Fruit fly (Drosophila melanogaster) Kc167 (cell line): ENCODE measurements around the gene CG13384.

Experiments
- Myc ChIP-seq: fragments of >200 bp; optimal IDR thresholded peaks from 2 replicates; lab custom pipeline; 2017; ENCODE audit warnings: missing external identifiers
- Sin3A ChIP-seq: fragments of >200 bp; optimal IDR thresholded peaks from 2 replicates; lab custom pipeline; 2018; ENCODE audit warnings: missing external identifiers
- h ChIP-seq: fragments of >200 bp; optimal IDR thresholded peaks from 3 replicates; lab custom pipeline; 2018; ENCODE audit warnings: missing external identifiers
- insv ChIP-seq: fragments of >200 bp; optimal IDR thresholded peaks from 3 replicates; lab custom pipeline; 2018; ENCODE audit warnings: missing external identifiers
- psq ChIP-seq: fragments of >200 bp; optimal IDR thresholded peaks from 2 replicates; lab custom pipeline; 2017; ENCODE audit warnings: missing external identifiers
- ttk ChIP-seq: sonication (Bioruptor generic); optimal IDR thresholded peaks from 2 replicates; lab custom pipeline; 2017; ENCODE audit warnings: missing external identifiers

Gene CG13384

DNA sequence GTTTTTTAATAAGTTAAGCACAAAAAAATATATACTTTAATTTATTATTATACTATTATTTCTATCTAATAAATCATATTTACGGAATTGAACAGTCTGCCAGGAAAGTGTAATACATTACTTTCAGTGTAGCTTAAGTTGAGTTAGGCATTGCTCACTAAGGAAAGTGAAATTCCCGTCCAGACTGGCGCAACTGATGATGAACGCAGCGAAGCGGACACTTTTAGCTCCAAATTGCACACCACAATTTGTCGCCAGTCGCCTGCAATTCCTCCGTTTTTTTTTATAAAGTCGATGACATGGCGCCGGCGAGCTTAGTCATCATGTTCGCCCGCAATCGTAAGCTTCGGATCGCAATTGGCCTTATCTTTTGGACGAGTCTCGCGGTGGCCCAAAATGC lies 14.5 kb downstream of the CG13384 start, which contains the start of gene CG13386:
TSS of gene CG13386 (plus strand) at position 301 of the 400 bp plus-strand sequence.
- TF ChIP-seq psq (lab: Kevin White, UChicago) (no peak), h (no peak), ttk (lab: Kevin White, UChicago) (no peak), Myc (no peak), Sin3A (lab: Kevin White, UChicago) (no peak), insv (lab: Kevin White, UChicago) (no peak)

DNA sequence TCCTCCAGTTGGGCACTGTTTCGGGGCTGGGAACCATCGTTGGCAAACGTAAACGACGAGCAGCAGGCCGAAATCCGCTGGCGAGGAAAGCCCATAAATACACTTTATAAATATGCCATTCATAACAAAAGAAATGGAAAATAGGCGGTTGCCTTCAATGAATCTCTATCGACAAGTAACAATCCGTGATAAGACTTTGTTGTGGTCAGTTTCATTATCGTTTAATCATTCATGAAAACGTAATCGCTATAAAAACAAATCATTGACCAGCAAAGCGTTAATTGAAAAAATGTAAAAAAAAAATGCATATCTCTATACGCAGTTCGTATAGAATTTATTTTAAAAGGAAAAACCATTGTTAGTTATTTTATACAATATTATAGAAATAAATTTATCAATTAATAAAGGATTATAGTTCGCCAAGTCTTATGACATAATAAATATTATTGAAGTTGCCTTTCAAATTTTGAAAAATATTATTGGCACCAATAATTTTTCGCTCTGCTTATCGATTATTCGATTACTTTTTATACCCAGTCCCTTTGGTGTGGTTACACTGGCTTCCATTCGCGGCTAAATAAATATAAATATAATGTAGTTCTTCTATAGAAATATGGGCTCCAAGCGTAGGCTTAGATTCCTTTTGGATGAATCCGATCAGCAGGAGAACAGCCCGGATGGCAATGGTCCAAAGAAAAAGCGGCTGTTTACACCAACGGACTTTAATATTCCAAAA lies 15.8 kb downstream of the CG13384 start, which contains the start of gene CG31898:
TSS of gene CG31898 (plus strand) at position 559 of the 736 bp plus-strand sequence.
- TF ChIP-seq Sin3A (lab: Kevin White, UChicago) (no peak), psq (lab: Kevin White, UChicago) (no peak), ttk (lab: Kevin White, UChicago) (no peak), insv (lab: Kevin White, UChicago) (no peak), Myc (no peak), h (no peak)

DNA sequence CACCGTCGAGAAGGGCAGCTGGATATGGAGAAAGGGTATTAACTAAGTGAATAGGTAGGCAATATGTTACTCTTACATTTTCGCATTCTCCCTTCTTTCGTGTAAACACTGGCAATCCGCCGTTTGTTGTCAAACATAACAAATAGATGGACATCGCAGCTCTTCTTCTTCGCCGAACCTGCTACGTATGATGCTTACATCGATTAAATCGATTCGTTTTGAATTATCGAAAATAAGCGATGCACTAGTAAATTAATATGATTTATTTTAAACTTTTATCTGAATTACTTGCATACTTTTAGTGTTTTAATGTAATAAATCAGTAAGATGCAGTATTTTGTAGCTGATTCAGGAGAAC lies 18.7 kb downstream of the CG13384 start, which contains the start of gene fy:
TSS of gene fy (minus strand) at position 353 of the 358 bp plus-strand sequence.
- TF ChIP-seq Sin3A (lab: Kevin White, UChicago): no peak
- TF ChIP-seq psq (lab: Kevin White, UChicago): no peak

DNA sequence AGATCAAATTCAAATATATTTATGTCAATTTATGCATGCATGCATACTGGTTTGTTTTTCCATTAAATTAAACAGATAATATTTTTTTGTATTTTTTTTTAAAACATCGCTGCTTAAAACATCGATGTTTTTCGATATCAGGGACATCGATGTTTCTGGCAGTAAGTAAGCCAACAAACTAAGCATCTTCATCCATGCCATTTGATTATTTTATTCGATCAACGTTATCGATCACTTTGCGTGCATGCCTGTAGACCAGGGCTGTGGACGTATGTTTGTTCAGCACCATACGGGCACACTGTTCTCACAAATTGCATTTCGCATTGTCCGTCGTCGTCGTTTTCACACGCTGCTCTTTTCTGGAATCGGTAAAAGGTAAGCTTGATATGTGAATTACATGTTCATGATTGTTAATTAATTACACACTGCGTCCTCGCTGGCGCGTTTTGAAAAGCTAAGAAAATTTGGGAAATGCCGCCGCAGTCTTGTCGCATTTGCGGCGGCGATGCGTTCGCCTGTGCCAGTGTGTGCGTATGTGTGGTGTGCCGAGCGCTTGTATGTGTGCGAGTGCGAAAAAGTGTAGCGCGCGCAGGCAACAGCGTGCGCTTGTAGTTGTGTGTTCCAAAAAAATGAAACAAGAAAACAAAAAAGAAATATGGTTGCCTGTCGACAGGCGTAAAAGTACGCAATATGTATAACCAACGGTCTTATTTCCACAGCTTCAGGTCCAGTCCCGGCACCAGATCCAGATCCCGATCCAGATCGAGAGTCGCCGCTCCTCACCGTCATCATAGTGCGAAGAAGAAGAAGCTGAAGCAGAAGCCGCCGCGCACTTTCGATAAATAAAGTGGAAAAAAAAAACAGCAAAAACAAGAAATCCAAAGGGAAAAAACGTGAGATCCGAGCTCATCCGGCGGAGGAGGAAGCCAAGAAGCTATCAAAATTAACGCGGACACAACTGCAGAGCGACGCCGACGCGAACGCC lies 19.3 kb downstream of the CG13384 start, which contains the start of gene emb:
TSS of gene emb (plus strand) at position 288 of the 985 bp plus-strand sequence.
- peak; percentile 68 for TF ChIP-seq psq (lab: Kevin White, UChicago)
- TF ChIP-seq ttk (lab: Kevin White, UChicago): no peak

DNA sequence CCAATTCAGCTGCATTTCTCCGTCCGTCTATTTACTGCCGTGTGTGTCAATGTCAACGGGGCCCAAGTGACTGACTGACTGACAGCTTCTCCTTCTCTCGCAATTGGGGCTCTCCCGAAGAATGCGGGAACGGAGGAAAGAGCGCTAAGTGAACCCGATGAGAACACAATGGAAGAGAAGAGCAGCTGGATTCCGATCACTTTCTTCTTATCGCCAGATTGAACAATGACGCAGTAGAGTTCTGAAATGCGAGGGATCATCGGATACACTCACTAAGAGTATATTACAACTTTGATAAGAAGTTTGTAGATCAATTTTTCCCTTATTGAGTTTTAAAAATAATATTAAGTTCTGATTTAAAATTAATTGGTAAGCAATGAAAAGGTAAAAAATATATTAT lies 27.3 kb downstream of the CG13384 start, which contains the start of gene Naglu:
TSS of gene Naglu (minus strand) at position 339 of the 400 bp plus-strand sequence.
- no peak for TF ChIP-seq psq (lab: Kevin White, UChicago)
- no peak for TF ChIP-seq Myc

DNA sequence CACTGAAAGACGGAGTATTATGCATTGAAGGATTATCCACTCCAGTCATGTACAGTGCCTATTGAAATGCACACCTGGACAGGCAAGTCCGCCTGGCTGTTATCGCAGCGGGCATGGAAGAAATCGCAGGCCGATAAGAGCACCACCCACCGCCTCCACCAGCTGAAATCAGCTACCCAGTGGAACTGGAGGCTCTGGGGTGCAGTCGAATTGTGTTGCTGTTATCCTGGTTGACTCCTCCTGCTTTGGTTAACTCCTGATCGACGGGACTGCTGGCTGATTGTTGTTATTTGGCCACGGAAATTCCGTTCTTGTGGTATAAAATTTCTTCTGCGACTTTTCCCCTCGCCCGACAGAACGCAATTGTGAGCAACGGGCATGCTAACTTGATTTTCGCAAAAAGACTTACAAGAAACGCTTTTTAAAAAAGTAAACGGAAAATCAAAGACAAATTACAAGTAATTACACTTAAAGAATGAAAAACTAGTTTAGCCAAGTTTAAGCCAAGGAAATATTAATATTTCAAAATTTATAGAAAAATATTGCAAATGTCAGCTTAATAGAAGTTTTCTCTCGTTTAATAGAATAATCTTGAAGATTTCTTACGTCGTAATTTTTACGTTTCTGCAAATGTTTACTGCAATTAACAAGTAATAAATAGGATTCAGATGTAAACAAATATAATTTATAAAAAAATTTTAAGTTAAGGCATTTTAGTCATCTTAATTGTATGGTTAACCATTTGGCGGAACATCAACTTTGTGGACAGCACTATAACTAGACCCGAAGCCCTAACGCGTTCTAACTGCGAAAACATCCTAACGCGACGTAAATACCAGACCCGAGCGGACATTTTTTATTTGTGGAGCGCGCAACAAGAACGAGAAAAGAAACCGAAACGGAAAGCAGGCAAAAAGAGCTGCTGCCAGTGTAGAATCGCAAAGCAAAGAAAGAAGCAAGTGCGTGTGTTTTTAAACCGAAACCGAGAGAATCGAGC lies 30.9 kb downstream of the CG13384 start, which contains the start of the genes CG13398 and Akap200:
TSS of gene CG13398 (minus strand) at position 370 of the 997 bp plus-strand sequence.
TSS of gene Akap200 (plus strand) at position 804 of the 997 bp plus-strand sequence.
- no peak for TF ChIP-seq h
- no peak for TF ChIP-seq insv (lab: Kevin White, UChicago)
- TF ChIP-seq ttk (lab: Kevin White, UChicago): no peak
- no peak for TF ChIP-seq psq (lab: Kevin White, UChicago)
- TF ChIP-seq Sin3A (lab: Kevin White, UChicago): no peak
- TF ChIP-seq Myc: no peak

DNA sequence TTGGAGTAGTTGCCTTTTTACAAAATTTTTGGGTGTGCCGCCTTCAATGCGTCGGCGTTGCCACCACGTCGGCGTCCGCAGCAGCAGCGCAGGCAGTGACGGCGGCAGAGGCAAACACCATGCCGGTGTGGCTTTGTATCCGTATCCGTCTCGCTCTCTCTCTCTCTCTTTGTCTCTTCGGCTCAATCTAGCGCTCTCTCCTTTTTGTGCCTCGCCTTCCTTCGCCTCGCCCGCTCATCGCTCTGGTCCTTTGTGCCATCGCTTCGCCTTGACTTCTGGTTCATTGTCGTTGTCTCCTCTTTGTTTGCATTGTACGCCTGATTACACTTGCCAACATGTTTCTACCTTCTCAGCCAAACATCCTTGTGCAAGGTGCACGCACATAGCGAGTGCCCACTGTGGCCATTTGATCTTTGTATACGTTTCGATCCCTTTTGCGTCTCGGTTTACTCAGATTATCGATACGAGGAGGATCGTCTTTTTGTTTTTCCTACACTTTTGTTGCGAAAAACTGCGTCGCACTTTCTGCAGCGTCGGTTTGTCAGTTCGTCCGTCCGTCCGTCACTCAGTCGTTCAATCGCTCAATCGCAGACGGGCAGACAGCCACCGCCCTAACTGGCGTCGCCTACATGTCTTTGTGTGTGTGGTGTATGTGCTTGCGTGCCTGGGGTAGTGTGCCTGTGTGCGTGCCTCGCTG lies 32.2 kb downstream of the CG13384 start:
- TF ChIP-seq ttk (lab: Kevin White, UChicago) (no peak), Myc (no peak), insv (lab: Kevin White, UChicago) (no peak), psq (lab: Kevin White, UChicago) (no peak), h (no peak), Sin3A (lab: Kevin White, UChicago) (no peak)

DNA sequence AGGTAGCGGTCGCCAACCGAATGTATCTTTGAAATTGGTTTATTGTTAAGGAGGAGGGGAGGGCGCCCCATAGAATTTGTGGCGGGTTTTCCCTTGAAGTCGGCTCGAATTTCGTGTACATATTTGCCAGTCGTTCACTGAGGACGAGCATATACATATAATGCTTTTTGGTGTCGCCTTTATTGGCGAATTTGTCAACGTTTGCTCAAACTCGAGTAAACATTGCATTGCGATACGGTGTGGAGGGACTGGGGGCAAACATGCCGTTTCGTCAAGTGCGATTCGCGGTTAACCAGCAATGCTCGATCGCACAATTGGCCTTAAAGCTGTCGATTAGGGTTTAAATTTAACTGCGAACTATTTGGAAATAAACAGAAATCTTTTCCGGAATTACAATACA lies 33.3 kb downstream of the CG13384 start:
- TF ChIP-seq insv (lab: Kevin White, UChicago) (no peak), Sin3A (lab: Kevin White, UChicago) (no peak), psq (lab: Kevin White, UChicago) (no peak), h (no peak), ttk (lab: Kevin White, UChicago) (no peak), Myc (no peak)

DNA sequence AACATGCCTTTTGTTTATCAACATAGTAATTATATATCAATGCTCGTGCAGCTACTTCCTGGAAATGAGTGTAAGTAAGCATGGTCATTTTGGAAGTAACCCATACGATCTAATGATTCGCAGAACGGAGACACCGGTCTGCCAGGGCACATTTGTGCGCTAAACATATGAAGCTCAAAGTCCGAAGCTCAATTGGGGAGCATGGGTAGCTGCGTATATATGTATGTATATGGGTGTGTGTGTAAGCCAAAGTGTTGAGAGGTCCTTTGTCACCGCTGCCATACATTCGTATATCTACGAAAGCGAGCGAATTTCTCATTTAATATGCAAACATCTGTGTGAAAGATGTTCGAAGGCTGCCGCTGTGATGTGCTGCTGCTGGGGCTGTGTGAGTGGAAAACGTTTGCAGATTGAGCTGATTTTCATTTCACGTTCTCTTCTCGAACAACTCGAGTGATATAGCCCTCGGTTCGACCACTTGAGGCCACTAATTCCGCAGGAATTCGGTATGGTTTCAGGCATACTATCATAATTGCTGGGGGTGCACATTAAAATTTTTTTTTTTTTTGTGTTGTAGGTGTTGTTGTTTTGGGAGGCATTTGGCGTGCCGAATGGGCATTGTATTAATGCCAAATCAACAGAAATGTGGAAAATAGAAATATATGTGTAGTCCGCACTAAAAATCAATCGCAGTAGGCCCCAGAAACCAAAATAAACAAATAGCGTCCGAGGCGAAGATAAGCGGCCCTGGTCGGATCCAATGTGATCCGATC lies 34.0 kb downstream of the CG13384 start:
- TF ChIP-seq Myc (no peak), psq (lab: Kevin White, UChicago) (no peak), insv (lab: Kevin White, UChicago) (no peak)

DNA sequence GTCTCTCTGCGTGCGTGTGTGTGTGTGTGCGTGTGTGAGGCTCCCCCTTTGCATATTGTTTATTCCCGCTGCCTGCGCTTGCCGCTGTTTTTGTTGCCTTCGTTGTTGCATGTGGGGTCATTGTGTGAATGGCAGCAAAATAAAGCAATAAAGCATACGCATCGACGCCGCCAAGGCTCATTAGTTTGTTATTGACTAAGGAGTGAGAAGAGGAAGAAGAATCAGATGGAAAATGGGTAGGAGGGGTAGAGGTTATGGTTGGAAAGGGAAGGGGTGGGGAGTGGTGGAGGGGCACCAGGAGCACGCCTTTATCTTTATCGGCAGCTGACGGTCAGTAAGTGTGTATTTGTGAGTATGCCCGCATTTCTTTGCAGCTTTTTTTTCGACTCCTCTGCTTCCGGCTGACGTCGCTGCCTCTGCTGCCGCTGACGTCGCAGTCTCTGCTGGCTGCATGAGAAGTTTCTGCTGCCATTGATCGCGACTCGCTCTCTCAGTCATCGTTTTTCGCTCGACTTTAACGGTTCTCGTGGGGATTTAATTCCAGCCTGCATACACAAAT lies 35.2 kb downstream of the CG13384 start:
- TF ChIP-seq insv (lab: Kevin White, UChicago) (no peak), Myc (no peak), ttk (lab: Kevin White, UChicago) (no peak)
